Fruit fly (Drosophila melanogaster) whole organism, embryonic: Measurements from ENCODE around the gene CG3655.

Experiments used
- B-H2 ChIP-seq: fragments of 200-800 bp; sonication (Bioruptor generic); optimal IDR thresholded peaks from 2 replicates; lab custom pipeline; 2018; ENCODE audit warnings: missing biosample characterization, mild to moderate bottlenecking, missing genetic modification characterization
- CG11085 ChIP-seq: fragments of 200-800 bp; sonication (Bioruptor generic); IDR thresholded peaks from 2 replicates; pipeline ENCODE4 v1.3.6; 2022; ENCODE audit warnings: missing biosample characterization, missing genetic modification characterization
- CG11560 ChIP-seq: fragments of 200-800 bp; sonication (Bioruptor generic); IDR thresholded peaks from 3 replicates; pipeline ENCODE4 v1.3.6; 2022; ENCODE audit warnings: missing biosample characterization, missing genetic modification characterization
- CG12659 ChIP-seq: fragments of 200-800 bp; sonication (Bioruptor generic); optimal IDR thresholded peaks from 3 replicates; lab custom pipeline; 2017; ENCODE audit warnings: mild to moderate bottlenecking, missing biosample characterization, missing genetic modification reagents, missing genetic modification characterization
- CG13123 ChIP-seq: fragments of 200-800 bp; sonication (Bioruptor generic); optimal IDR thresholded peaks from 2 replicates; lab custom pipeline; 2016; ENCODE audit warnings: missing biosample characterization, missing genetic modification characterization
- CG13287 ChIP-seq: fragments of 200-800 bp; sonication (Bioruptor generic); IDR thresholded peaks from 2 replicates; pipeline ENCODE4 v1.3.6; 2022; ENCODE audit warnings: missing biosample characterization, missing genetic modification characterization; ENCODE audit not compliant: partially characterized antibody
- CG13894 ChIP-seq: fragments of 200-800 bp; sonication (Bioruptor generic); optimal IDR thresholded peaks from 3 replicates; lab custom pipeline; 2018; ENCODE audit warnings: missing biosample characterization, mild to moderate bottlenecking, missing genetic modification characterization, moderate library complexity
- CG14014 ChIP-seq: fragments of 200-800 bp; sonication (Bioruptor generic); IDR thresholded peaks from 2 replicates; pipeline ENCODE4 v1.3.6; 2022; ENCODE audit warnings: missing biosample characterization, missing genetic modification characterization
- CG1529 ChIP-seq: fragments of 200-800 bp; sonication (Bioruptor generic); optimal IDR thresholded peaks from 3 replicates; lab custom pipeline; 2018; ENCODE audit warnings: missing biosample characterization, missing genetic modification characterization
- CG15514 ChIP-seq: fragments of 200-800 bp; sonication (Bioruptor generic); optimal IDR thresholded peaks from 3 replicates; lab custom pipeline; 2017; ENCODE audit warnings: missing biosample characterization, missing genetic modification characterization, mild to moderate bottlenecking, moderate library complexity, missing genetic modification reagents
- CG17359 ChIP-seq: fragments of 200-800 bp; sonication (Bioruptor generic); optimal IDR thresholded peaks from 3 replicates; lab custom pipeline; 2018; ENCODE audit warnings: missing biosample characterization, mild to moderate bottlenecking, missing genetic modification characterization, moderate library complexity
- CG2120 ChIP-seq: fragments of 200-800 bp; sonication (Bioruptor generic); optimal IDR thresholded peaks from 3 replicates; lab custom pipeline; 2016; ENCODE audit warnings: missing biosample characterization, missing genetic modification characterization
- CG34376 ChIP-seq: fragments of 200-800 bp; sonication (Bioruptor generic); optimal IDR thresholded peaks from 2 replicates; lab custom pipeline; 2018; ENCODE audit warnings: missing biosample characterization, mild to moderate bottlenecking, missing genetic modification characterization
- CG42726 ChIP-seq: fragments of 200-800 bp; sonication (Bioruptor generic); IDR thresholded peaks from 2 replicates; pipeline ENCODE4 v1.3.6; 2022; ENCODE audit warnings: missing biosample characterization, missing genetic modification characterization; ENCODE audit not compliant: partially characterized antibody
- CG6272 ChIP-seq: fragments of 200-800 bp; sonication (Bioruptor generic); IDR thresholded peaks from 2 replicates; pipeline ENCODE4 v1.3.6; 2022; ENCODE audit warnings: missing biosample characterization, missing genetic modification characterization
- CG7271 ChIP-seq: fragments of 200-800 bp; sonication (Bioruptor generic); optimal IDR thresholded peaks from 2 replicates; lab custom pipeline; 2018; ENCODE audit warnings: missing biosample characterization, mild to moderate bottlenecking, missing genetic modification characterization, moderate library complexity
- CG9609 ChIP-seq: fragments of 200-800 bp; sonication (Bioruptor generic); optimal IDR thresholded peaks from 3 replicates; lab custom pipeline; 2016; ENCODE audit warnings: missing biosample characterization, missing genetic modification characterization
- CG9817 ChIP-seq: fragments of 200-800 bp; sonication (Bioruptor generic); optimal IDR thresholded peaks from 2 replicates; lab custom pipeline; 2018; ENCODE audit warnings: missing biosample characterization, mild to moderate bottlenecking, missing genetic modification characterization, moderate library complexity
- CG9932 ChIP-seq: fragments of 200-800 bp; sonication (Bioruptor generic); IDR thresholded peaks from 2 replicates; pipeline ENCODE4 v1.3.6; 2022; ENCODE audit warnings: missing biosample characterization, missing genetic modification characterization
- E2f2 ChIP-seq: fragments of 200-800 bp; sonication (Bioruptor generic); IDR thresholded peaks from 2 replicates; pipeline ENCODE4 v1.3.6; 2022; ENCODE audit warnings: missing biosample characterization, missing genetic modification characterization
- Ets97D ChIP-seq: fragments of 200-800 bp; sonication (Bioruptor generic); optimal IDR thresholded peaks from 3 replicates; lab custom pipeline; 2016; ENCODE audit warnings: missing biosample characterization, missing genetic modification characterization
- H15 ChIP-seq: fragments of 200-800 bp; sonication (Bioruptor generic); IDR thresholded peaks from 3 replicates; pipeline ENCODE4 v1.3.6; 2022; ENCODE audit warnings: missing biosample characterization, missing genetic modification characterization
- HmgD ChIP-seq: fragments of 200-800 bp; sonication (Bioruptor generic); optimal IDR thresholded peaks from 3 replicates; lab custom pipeline; 2016; ENCODE audit warnings: missing biosample characterization, missing genetic modification characterization
- HmgZ ChIP-seq: fragments of 200-800 bp; sonication (Bioruptor generic); optimal IDR thresholded peaks from 2 replicates; lab custom pipeline; 2018; ENCODE audit warnings: missing biosample characterization, mild to moderate bottlenecking, missing genetic modification characterization
- NFAT ChIP-seq: fragments of 200-800 bp; sonication (Bioruptor generic); IDR thresholded peaks from 2 replicates; pipeline ENCODE4 v1.3.6; 2022; ENCODE audit warnings: missing biosample characterization, missing genetic modification characterization
- Side ChIP-seq: fragments of 200-800 bp; sonication (Bioruptor generic); optimal IDR thresholded peaks from 2 replicates; lab custom pipeline; 2016; ENCODE audit warnings: missing biosample characterization, missing genetic modification characterization
- Sin3A ChIP-seq: fragments of >200 bp; optimal IDR thresholded peaks from 2 replicates; lab custom pipeline; 2018
- amos ChIP-seq: fragments of 200-800 bp; sonication (Bioruptor generic); IDR thresholded peaks from 2 replicates; pipeline ENCODE4 v1.3.6; 2022; ENCODE audit warnings: missing biosample characterization, missing genetic modification characterization; ENCODE audit not compliant: partially characterized antibody
- bbx ChIP-seq: fragments of 200-800 bp; sonication (Bioruptor generic); IDR thresholded peaks from 2 replicates; pipeline ENCODE4 v1.3.6; 2022; ENCODE audit warnings: missing biosample characterization, missing genetic modification characterization; ENCODE audit not compliant: partially characterized antibody
- ci ChIP-seq: fragments of 200-800 bp; sonication (Bioruptor generic); IDR thresholded peaks from 3 replicates; pipeline ENCODE4 v1.3.6; 2022; ENCODE audit warnings: missing biosample characterization, missing genetic modification characterization
- croc ChIP-seq: fragments of 200-800 bp; sonication (Bioruptor generic); conservative IDR thresholded peaks from 3 replicates; pipeline ENCODE4 v1.3.6; 2022; ENCODE audit warnings: missing biosample characterization, missing genetic modification characterization
- crp ChIP-seq, 2 experiments: fragments of 200-800 bp; sonication (Bioruptor generic); optimal IDR thresholded peaks; 2 replicates in 1 of 2; 3 replicates in 1 of 2; lab custom pipeline; 2017; ENCODE audit warnings: missing biosample characterization in 2 of 2, missing genetic modification characterization in 2 of 2, mild to moderate bottlenecking in 1 of 2, moderate library complexity in 1 of 2
- exex ChIP-seq: fragments of 200-800 bp; sonication (Bioruptor generic); optimal IDR thresholded peaks from 4 replicates; lab custom pipeline; 2018; ENCODE audit warnings: missing biosample characterization, mild to moderate bottlenecking, missing genetic modification characterization, moderate library complexity
- grn ChIP-seq: fragments of 200-800 bp; sonication (Bioruptor generic); optimal IDR thresholded peaks from 3 replicates; lab custom pipeline; 2017; ENCODE audit warnings: missing biosample characterization, missing genetic modification characterization
- hbn ChIP-seq: fragments of 200-800 bp; sonication (Bioruptor generic); IDR thresholded peaks from 2 replicates; pipeline ENCODE4 v1.3.6; 2022; ENCODE audit warnings: missing biosample characterization, missing genetic modification characterization; ENCODE audit not compliant: partially characterized antibody
- inv ChIP-seq: fragments of 200-800 bp; sonication (Bioruptor generic); IDR thresholded peaks from 2 replicates; pipeline ENCODE4 v1.3.6; 2022; ENCODE audit warnings: missing biosample characterization, missing genetic modification characterization; ENCODE audit not compliant: partially characterized antibody
- jumu ChIP-seq: fragments of 200-800 bp; sonication (Bioruptor generic); optimal IDR thresholded peaks from 3 replicates; lab custom pipeline; 2016; ENCODE audit warnings: missing biosample characterization, missing genetic modification characterization
- kay ChIP-seq: fragments of 200-800 bp; sonication (Bioruptor generic); optimal IDR thresholded peaks from 2 replicates; lab custom pipeline; 2016; ENCODE audit warnings: missing biosample characterization, missing genetic modification characterization
- kni ChIP-seq: fragments of 200-800 bp; sonication (Bioruptor generic); optimal IDR thresholded peaks from 3 replicates; lab custom pipeline; 2017; ENCODE audit warnings: mild to moderate bottlenecking, missing biosample characterization, missing genetic modification reagents, missing genetic modification characterization
- knrl ChIP-seq: fragments of 200-800 bp; sonication (Bioruptor generic); IDR thresholded peaks from 3 replicates; pipeline ENCODE4 v1.3.6; 2022; ENCODE audit warnings: missing biosample characterization, missing genetic modification characterization; ENCODE audit not compliant: partially characterized antibody
- lab ChIP-seq: fragments of 200-800 bp; sonication (Bioruptor generic); optimal IDR thresholded peaks from 3 replicates; lab custom pipeline; 2017; ENCODE audit warnings: missing biosample characterization, missing genetic modification characterization, mild to moderate bottlenecking, moderate library complexity, missing genetic modification reagents
- nerfin-2 ChIP-seq: fragments of 200-800 bp; sonication (Bioruptor generic); IDR thresholded peaks from 2 replicates; pipeline ENCODE4 v1.3.6; 2022; ENCODE audit warnings: missing biosample characterization, missing genetic modification characterization; ENCODE audit not compliant: partially characterized antibody
- p53 ChIP-seq: fragments of 200-800 bp; sonication (Bioruptor generic); optimal IDR thresholded peaks from 2 replicates; lab custom pipeline; 2016; ENCODE audit warnings: missing biosample characterization, missing genetic modification characterization
- shn ChIP-seq: fragments of 200-800 bp; sonication (Bioruptor generic); optimal IDR thresholded peaks from 3 replicates; lab custom pipeline; 2016; ENCODE audit warnings: missing biosample characterization, missing genetic modification characterization
- so ChIP-seq: fragments of 200-800 bp; sonication (Bioruptor generic); IDR thresholded peaks from 3 replicates; pipeline ENCODE4 v1.3.6; 2022; ENCODE audit warnings: missing biosample characterization, missing genetic modification characterization
- stwl ChIP-seq: fragments of 200-800 bp; sonication (Bioruptor generic); optimal IDR thresholded peaks from 3 replicates; lab custom pipeline; 2018; ENCODE audit warnings: missing biosample characterization, mild to moderate bottlenecking, missing genetic modification characterization, moderate library complexity
- tna ChIP-seq: fragments of 200-800 bp; sonication (Bioruptor generic); IDR thresholded peaks from 2 replicates; pipeline ENCODE4 v1.3.6; 2022; ENCODE audit warnings: missing biosample characterization, missing genetic modification characterization; ENCODE audit not compliant: partially characterized antibody
- unc-4 ChIP-seq: fragments of 200-800 bp; sonication (Bioruptor generic); IDR thresholded peaks from 2 replicates; pipeline ENCODE4 v1.3.6; 2022; ENCODE audit warnings: missing biosample characterization, missing genetic modification characterization; ENCODE audit not compliant: partially characterized antibody
- zen2 ChIP-seq: fragments of 200-800 bp; sonication (Bioruptor generic); IDR thresholded peaks from 3 replicates; pipeline ENCODE4 v1.3.6; 2022; ENCODE audit warnings: missing biosample characterization, missing genetic modification characterization; ENCODE audit not compliant: partially characterized antibody

Gene CG3655

dm6 chrX:1033066-1033465 is 101.6 kb downstream of the CG3655 start (continued):
- TF ChIP-seq kay (GFP tag; lab: Kevin White, UChicago) (no peak), nerfin-2 (GFP tag; lab: Robert Waterston, UW) (peak; percentile 97), CG34376 (GFP tag; lab: Kevin White, UChicago) (no peak), CG13287 (GFP tag; lab: Robert Waterston, UW) (peak; percentile 98), CG13123 (GFP tag; lab: Kevin White, UChicago) (no peak), tna (GFP tag; lab: Robert Waterston, UW) (peak; percentile 97), stwl (tag; lab: Kevin White, UChicago) (peak; percentile 52), CG9609 (GFP tag; lab: Kevin White, UChicago) (no peak), croc (GFP tag; lab: Robert Waterston, UW) (no peak), so (GFP tag; lab: Robert Waterston, UW) (no peak), ci (0 out of 3 replicates have a peak, but pooled peaks have one; percentile 27), CG15514 (GFP tag; lab: Kevin White, UChicago) (peak; percentile 51), HmgD (GFP tag; lab: Kevin White, UChicago) (peak; percentile 24), Side (GFP tag; lab: Kevin White, UChicago) (no peak), H15 (GFP tag; lab: Robert Waterston, UW) (peak; percentile 34; the same call in 1 of the 3 replicates), knrl (GFP tag; lab: Robert Waterston, UW) (peak; percentile 98), Sin3A (peak; percentile 2), E2f2 (GFP tag; lab: Robert Waterston, UW) (peak; percentile 94), CG6272 (GFP tag; lab: Robert Waterston, UW) (peak; percentile 67; the same call in 1 of the 2 replicates), grn (peak; percentile 76), CG2120 (GFP tag; lab: Kevin White, UChicago) (peak; percentile 21), CG11560 (tag; lab: Robert Waterston, UW) (no peak), CG9817 (tag; lab: Kevin White, UChicago) (peak; percentile 13), bbx (peak; percentile 100), crp (GFP tag; optimal IDR thresholded peaks at IDR 0.05; lab: Kevin White, UChicago) (peak in 1 of 2 experiments; percentile 24), CG17359 (tag; lab: Kevin White, UChicago) (no peak), CG11085 (GFP tag; lab: Robert Waterston, UW) (peak; percentile 37; the same call in 1 of the 2 replicates), p53 (GFP tag; lab: Kevin White, UChicago) (no peak), CG9932 (GFP tag; lab: Robert Waterston, UW) (peak; percentile 87), CG7271 (tag; lab: Kevin White, UChicago) (no peak), amos (GFP tag; lab: Robert Waterston, UW) (peak; percentile 100), HmgZ (tag; lab: Kevin White, UChicago) (peak; percentile 65), CG13894 (tag; lab: Kevin White, UChicago) (peak; percentile 15), CG14014 (GFP tag; lab: Robert Waterston, UW) (0 out of 2 replicates have a peak, but pooled peaks have one; percentile 12), hbn (peak; percentile 99), unc-4 (GFP tag; lab: Robert Waterston, UW) (peak; percentile 96), CG12659 (GFP tag; lab: Kevin White, UChicago) (peak; percentile 30), CG42726 (GFP tag; lab: Robert Waterston, UW) (peak; percentile 99), lab (GFP tag; lab: Kevin White, UChicago) (no peak), zen2 (GFP tag; lab: Robert Waterston, UW) (peak; percentile 99), kni (no peak), exex (tag; lab: Kevin White, UChicago) (no peak), CG1529 (no peak), B-H2 (GFP tag; lab: Kevin White, UChicago) (peak; percentile 41), Ets97D (GFP tag; lab: Kevin White, UChicago) (peak; percentile 45), inv (peak; percentile 97), jumu (GFP tag; lab: Kevin White, UChicago) (peak; percentile 7), shn (GFP tag; lab: Kevin White, UChicago) (no peak), NFAT (GFP tag; lab: Robert Waterston, UW) (peak; percentile 63; the same call in 1 of the 2 replicates)
